Fruit fly (Drosophila melanogaster): ENCODE measurements around the gene CG11089.

The CG11089 gene

DNA sequence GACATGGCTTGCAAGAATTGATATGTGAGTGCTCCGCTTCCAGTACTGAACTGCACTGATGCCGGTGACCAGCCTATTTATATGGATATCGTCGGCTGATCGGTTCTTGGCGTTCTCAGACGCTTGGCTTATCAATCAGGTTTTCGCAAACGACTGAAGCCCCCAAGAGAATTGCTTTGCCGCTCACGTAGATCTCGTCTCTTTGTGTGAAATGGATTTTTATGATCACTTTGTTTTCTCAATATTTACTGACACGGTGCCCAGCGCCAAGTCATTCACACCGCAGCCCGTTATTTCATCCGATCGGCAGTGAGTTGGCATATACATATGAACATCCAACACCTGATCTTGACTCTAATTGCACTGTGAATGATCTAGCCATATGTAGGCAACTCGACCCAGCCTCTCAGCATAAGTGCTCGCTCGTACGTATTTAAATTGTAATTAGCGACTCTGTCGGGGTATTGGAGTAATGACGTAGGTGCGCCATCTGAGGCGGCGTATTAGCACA is 16.5 kb upstream of the CG11089 start, which contains the start of gene CG13639:
Gene CG13639, minus strand, starts transcription at position 51 of the 511 bp plus-strand sequence.
- TF ChIP-seq CG32264 (GFP tag; optimal IDR thresholded peaks at IDR 0.05) (no peak), br (GFP tag; optimal IDR thresholded peaks at IDR 0.05) (no peak), h (GFP tag; optimal IDR thresholded peaks at IDR 0.05) (peak; percentile 11)

DNA sequence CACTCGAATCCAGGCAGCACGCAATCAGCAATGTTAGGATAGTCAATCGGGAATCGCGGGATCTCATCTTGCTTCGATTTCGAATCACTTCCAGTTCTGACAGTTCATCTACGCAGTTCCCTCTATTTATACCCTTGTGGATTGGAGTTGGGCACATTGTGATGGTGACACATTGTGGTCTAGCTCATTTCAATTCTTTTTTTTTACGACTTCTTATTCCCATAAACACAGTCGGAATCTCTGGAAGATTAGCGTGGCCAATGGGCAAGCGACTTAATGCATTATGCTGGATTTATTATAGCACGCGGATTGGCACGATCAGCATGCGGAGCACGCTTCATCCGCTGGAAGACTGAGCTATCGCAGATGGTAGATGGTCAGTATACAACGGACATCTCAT is 14.8 kb upstream of the CG11089 start, which contains the start of gene CG13640:
Gene CG13640, minus strand, starts transcription at position 101 of the 400 bp plus-strand sequence.
- TF ChIP-seq dsf (GFP tag; optimal IDR thresholded peaks at IDR 0.05; ENCODE audit: borderline replicate concordance) (no peak), dl (GFP tag; optimal IDR thresholded peaks at IDR 0.05; ENCODE audit: insufficient read depth in 1 of 2, partially characterized antibody in 2 of 2) (no peak), GATAd (GFP tag; optimal IDR thresholded peaks at IDR 0.05) (no peak), brk (GFP tag; optimal IDR thresholded peaks at IDR 0.05) (no peak), foxo (GFP tag; optimal IDR thresholded peaks at IDR 0.05) (no peak), tai (GFP tag; optimal IDR thresholded peaks at IDR 0.05) (no peak), rgr (GFP tag; optimal IDR thresholded peaks at IDR 0.05) (no peak), usp (GFP tag; optimal IDR thresholded peaks at IDR 0.05) (no peak), Hnf4 (GFP tag; optimal IDR thresholded peaks at IDR 0.05) (no peak), Dif (GFP tag; optimal IDR thresholded peaks at IDR 0.05; ENCODE audit: partially characterized antibody) (no peak), Myc (optimal IDR thresholded peaks at IDR 0.05) (no peak), woc (GFP tag; optimal IDR thresholded peaks at IDR 0.05) (no peak), h (GFP tag; optimal IDR thresholded peaks at IDR 0.05) (no peak), CrebA (GFP tag; optimal IDR thresholded peaks at IDR 0.05; ENCODE audit: borderline replicate concordance) (no peak), HLH106 (tag; optimal IDR thresholded peaks at IDR 0.05) (no peak), Jra (GFP tag; optimal IDR thresholded peaks at IDR 0.05) (no peak), Dfd (GFP tag; optimal IDR thresholded peaks at IDR 0.05) (no peak)

- TF ChIP-seq brk (GFP tag; optimal IDR thresholded peaks at IDR 0.05) (no peak), pan (optimal IDR thresholded peaks at IDR 0.05) (no peak), HLH106 (tag; optimal IDR thresholded peaks at IDR 0.05) (no peak), Rel (GFP tag; optimal IDR thresholded peaks at IDR 0.05) (no peak), Rel (tag; optimal IDR thresholded peaks at IDR 0.05) (peak; percentile 93)
Observed at dm6 chr3R:24862574-24863089, 14.2 kb upstream of the CG11089 start, which contains the start of gene CG7016. TSS of gene CG7016 (plus strand) at chr3R:24862931.

dm6 chr3R:24863894-24864293 is 13.0 kb upstream of the CG11089 start:
- no peak for TF ChIP-seq GATAd (GFP tag; optimal IDR thresholded peaks at IDR 0.05)
- no peak for TF ChIP-seq Rel (GFP tag; optimal IDR thresholded peaks at IDR 0.05)
- TF ChIP-seq Rel (tag; optimal IDR thresholded peaks at IDR 0.05): peak; percentile 96

DNA sequence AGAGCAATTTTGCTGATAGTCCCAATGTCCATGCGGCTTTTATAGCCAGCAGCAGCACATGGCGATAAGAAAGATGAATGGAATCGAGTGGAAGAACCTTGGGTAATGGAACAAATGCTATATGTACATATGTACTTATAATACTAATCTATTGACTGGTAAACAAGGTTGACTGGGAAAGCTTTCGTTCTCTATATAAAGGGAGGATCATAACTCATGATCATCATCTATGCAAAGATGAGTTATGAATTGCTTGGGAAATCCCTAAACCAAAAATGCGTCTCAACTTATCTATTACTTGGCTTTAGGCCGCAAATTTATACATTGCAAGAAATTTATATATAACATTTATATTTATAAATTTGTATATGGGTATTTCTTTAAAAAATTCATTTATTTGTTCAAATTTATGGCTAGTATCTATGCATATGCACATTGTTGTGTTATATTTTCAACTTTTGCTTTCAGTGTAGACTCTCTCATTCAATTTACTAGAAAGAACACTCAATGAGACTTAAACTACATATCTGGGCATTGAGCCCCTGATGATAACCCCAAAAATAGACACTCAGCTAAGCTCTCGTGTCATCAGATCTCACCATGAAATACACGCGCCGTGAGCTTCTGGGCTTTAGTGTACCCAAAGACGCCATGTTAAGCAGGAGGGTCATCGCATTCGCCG is 12.0 kb upstream of the CG11089 start, which contains the start of the genes Srg1 and Elal:
Gene Srg1, minus strand, starts transcription at position 14 of the 682 bp plus-strand sequence.
Gene Elal, plus strand, starts transcription at position 632 of the 682 bp plus-strand sequence.
- TF ChIP-seq psq (GFP tag; optimal IDR thresholded peaks at IDR 0.05): no peak
- TF ChIP-seq Abd-B (GFP tag; optimal IDR thresholded peaks at IDR 0.05): no peak
- no peak for TF ChIP-seq Rel (GFP tag; optimal IDR thresholded peaks at IDR 0.05)
- peak; percentile 73 for TF ChIP-seq Rel (tag; optimal IDR thresholded peaks at IDR 0.05)
- no peak for TF ChIP-seq Sp1 (GFP tag; optimal IDR thresholded peaks at IDR 0.05)
- no peak for TF ChIP-seq CG32264 (GFP tag; optimal IDR thresholded peaks at IDR 0.05)
- TF ChIP-seq fru (GFP tag; optimal IDR thresholded peaks at IDR 0.05): no peak
- TF ChIP-seq Mio (GFP tag; optimal IDR thresholded peaks at IDR 0.05): no peak

DNA sequence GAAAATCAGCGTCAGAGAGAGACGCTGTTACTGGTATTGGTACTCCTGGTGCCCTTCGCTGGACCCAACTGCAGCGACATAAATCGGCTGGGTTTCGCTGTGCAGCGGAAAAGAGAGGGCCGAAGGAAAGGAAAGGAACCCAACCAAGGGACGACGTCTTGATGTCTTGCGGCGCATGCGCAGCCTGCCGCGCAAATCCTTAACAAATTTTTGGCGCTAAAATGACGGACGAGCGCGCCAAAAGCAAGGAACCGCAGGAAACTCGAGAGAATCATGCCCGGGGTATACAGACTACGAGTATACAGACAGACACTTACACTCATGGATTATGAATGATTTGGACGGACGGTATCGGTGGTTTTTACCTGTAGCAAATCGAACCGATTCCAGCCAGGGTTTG is 9.9 kb upstream of the CG11089 start:
- TF ChIP-seq CG32264 (GFP tag; optimal IDR thresholded peaks at IDR 0.05): no peak
- no peak for TF ChIP-seq sv (GFP tag; optimal IDR thresholded peaks at IDR 0.05)
- TF ChIP-seq br (GFP tag; optimal IDR thresholded peaks at IDR 0.05): no peak
- TF ChIP-seq fru (GFP tag; optimal IDR thresholded peaks at IDR 0.05): no peak
- TF ChIP-seq GATAd (GFP tag; optimal IDR thresholded peaks at IDR 0.05): no peak
